Worm (Caenorhabditis elegans): ENCODE measurements around the gene T21E8.5.

The T21E8.5 gene

ce11 chrX:10885872-10886271, at the start of gene T21E8.5:
TSS of gene T21E8.5 (plus strand) at chrX:10886172.
- no peak for TF ChIP-seq unc-62 (GFP tag; optimal IDR thresholded peaks at IDR 0.05)

ce11 chrX:10837609-10838008, 48.4 kb upstream of the T21E8.5 start:
- no peak for TF ChIP-seq unc-62 (GFP tag; optimal IDR thresholded peaks at IDR 0.05)

ce11 chrX:10838550-10838949, 47.4 kb upstream of the T21E8.5 start, which contains the start of gene plc-1:
TSS of gene plc-1 (minus strand) at chrX:10838650.
- no peak for TF ChIP-seq unc-62 (GFP tag; optimal IDR thresholded peaks at IDR 0.05)

ce11 chrX:10844137-10844536, 41.8 kb upstream of the T21E8.5 start:
- TF ChIP-seq unc-62 (GFP tag; optimal IDR thresholded peaks at IDR 0.05) = no peak

ce11 chrX:10844602-10845354, 41.2 kb upstream of the T21E8.5 start, which contains the start of gene C05A9.2:
TSS of gene C05A9.2 (minus strand) at chrX:10844674.
- TF ChIP-seq unc-62 (GFP tag; optimal IDR thresholded peaks at IDR 0.05) = no peak

- TF ChIP-seq unc-62 (GFP tag; optimal IDR thresholded peaks at IDR 0.05) = no peak
These were observed 39.1 kb upstream of the T21E8.5 start for ce11 chrX:10846898-10847297.

- TF ChIP-seq unc-62 (GFP tag; optimal IDR thresholded peaks at IDR 0.05) = no peak
These were observed 34.8 kb upstream of the T21E8.5 start for ce11 chrX:10851202-10851601.

- no peak for TF ChIP-seq unc-62 (GFP tag; optimal IDR thresholded peaks at IDR 0.05)
These were observed 34.2 kb upstream of the T21E8.5 start for ce11 chrX:10851735-10852134.

ce11 chrX:10853271-10853670, 32.7 kb upstream of the T21E8.5 start:
- no peak for TF ChIP-seq unc-62 (GFP tag; optimal IDR thresholded peaks at IDR 0.05)

ce11 chrX:10859211-10859610, 26.8 kb upstream of the T21E8.5 start, which contains the start of gene pgp-5:
TSS of gene pgp-5 (minus strand) at chrX:10859297.
- TF ChIP-seq unc-62 (GFP tag; optimal IDR thresholded peaks at IDR 0.05) = no peak

- no peak for TF ChIP-seq unc-62 (GFP tag; optimal IDR thresholded peaks at IDR 0.05)
These were observed 26.4 kb upstream of the T21E8.5 start for ce11 chrX:10859622-10860021.

- no peak for TF ChIP-seq unc-62 (GFP tag; optimal IDR thresholded peaks at IDR 0.05)
These were observed 24.3 kb upstream of the T21E8.5 start for ce11 chrX:10861673-10862072.

ce11 chrX:10862582-10862981, 23.4 kb upstream of the T21E8.5 start:
- TF ChIP-seq unc-62 (GFP tag; optimal IDR thresholded peaks at IDR 0.05) = no peak

- no peak for TF ChIP-seq unc-62 (GFP tag; optimal IDR thresholded peaks at IDR 0.05)
These were observed 21.6 kb upstream of the T21E8.5 start, which contains the start of gene pgp-8 for ce11 chrX:10864322-10864721. TSS of gene pgp-8 (minus strand) at chrX:10864422.

- no peak for TF ChIP-seq unc-62 (GFP tag; optimal IDR thresholded peaks at IDR 0.05)
These were observed 15.8 kb upstream of the T21E8.5 start, which contains the start of gene pgp-7 for ce11 chrX:10870137-10870536. TSS of gene pgp-7 (minus strand) at chrX:10870237.

ce11 chrX:10877138-10877743, 8.7 kb upstream of the T21E8.5 start, which contains the start of gene pgp-6:
TSS of gene pgp-6 (minus strand) at chrX:10877425.
- TF ChIP-seq unc-62 (GFP tag; optimal IDR thresholded peaks at IDR 0.05) = no peak

- no peak for TF ChIP-seq unc-62 (GFP tag; optimal IDR thresholded peaks at IDR 0.05)
These were observed 5.5 kb upstream of the T21E8.5 start, which contains the start of gene T21E8.4 for ce11 chrX:10880509-10880908. TSS of gene T21E8.4 (plus strand) at chrX:10880809.

Data from whole organism, dauer.